Worm (Caenorhabditis elegans) whole organism, late embryonic: ENCODE results near the gene K12H4.6.
A peak's percentile ranks its signal among the peaks of the same experiment; 100 is the strongest.

Experiments
- C38D4.7 ChIP-seq: fragments of 200-800 bp; sonication (Bioruptor generic); optimal IDR thresholded peaks from 2 replicates; lab custom pipeline; 2018; ENCODE audit warnings: mild to moderate bottlenecking, missing genetic modification characterization, moderate library complexity, missing compliant biosample characterization
- K02D7.2 ChIP-seq: sonication (generic microtip); optimal IDR thresholded peaks from 2 replicates; lab custom pipeline; 2017; ENCODE audit warnings: mild to moderate bottlenecking, missing genetic modification characterization, missing compliant biosample characterization
- K09A11.1 ChIP-seq: sonication (generic microtip); optimal IDR thresholded peaks from 2 replicates; lab custom pipeline; 2017; ENCODE audit warnings: antibody characterized with exemption, mild to moderate bottlenecking, missing genetic modification characterization, missing compliant biosample characterization; ENCODE audit not compliant: insufficient read depth
- Y22D7AL.16 ChIP-seq: sonication (generic microtip); optimal IDR thresholded peaks from 2 replicates; lab custom pipeline; 2016; ENCODE audit warnings: missing genetic modification characterization, missing compliant biosample characterization
- ahr-1 ChIP-seq: sonication (generic microtip); optimal IDR thresholded peaks from 2 replicates; lab custom pipeline; 2016; ENCODE audit warnings: missing genetic modification characterization, missing compliant biosample characterization
- ama-1 ChIP-seq: fragments of 150-350 bp; optimal IDR thresholded peaks from 2 replicates; lab custom pipeline; 2014
- ceh-18 ChIP-seq: sonication (generic microtip); optimal IDR thresholded peaks from 2 replicates; lab custom pipeline; 2016; ENCODE audit warnings: missing genetic modification characterization, missing compliant biosample characterization
- ceh-2 ChIP-seq: sonication (generic microtip); optimal IDR thresholded peaks from 2 replicates; lab custom pipeline; 2016; ENCODE audit warnings: missing genotype, missing genetic modification characterization, missing compliant biosample characterization
- ceh-22 ChIP-seq: sonication (generic microtip); optimal IDR thresholded peaks from 2 replicates; lab custom pipeline; 2017; ENCODE audit warnings: missing biosample characterization, missing genetic modification characterization
- ceh-30 ChIP-seq: fragments of 150-350 bp; optimal IDR thresholded peaks from 2 replicates; lab custom pipeline; 2014; ENCODE audit warnings: missing biosample characterization, missing genetic modification characterization
- ceh-31 ChIP-seq: sonication (generic microtip); optimal IDR thresholded peaks from 2 replicates; lab custom pipeline; 2016; ENCODE audit warnings: missing genetic modification characterization, missing compliant biosample characterization
- ceh-34 ChIP-seq: sonication (generic microtip); optimal IDR thresholded peaks from 2 replicates; lab custom pipeline; 2016; ENCODE audit warnings: mild to moderate bottlenecking, missing genetic modification characterization, missing compliant biosample characterization
- ceh-45 ChIP-seq: fragments of 200-800 bp; sonication (Bioruptor generic); IDR thresholded peaks from 2 replicates; pipeline ENCODE4 v1.3.6; 2022; ENCODE audit warnings: missing genetic modification reagents, missing genetic modification characterization, missing compliant biosample characterization
- ceh-48 ChIP-seq: sonication (generic microtip); optimal IDR thresholded peaks from 2 replicates; lab custom pipeline; 2016; ENCODE audit warnings: missing genetic modification characterization, inconsistent platforms, missing compliant biosample characterization
- ceh-6 ChIP-seq: fragments of 200-800 bp; sonication (Bioruptor generic); optimal IDR thresholded peaks from 2 replicates; lab custom pipeline; 2018; ENCODE audit warnings: mild to moderate bottlenecking, missing genetic modification characterization, missing compliant biosample characterization
- ceh-9 ChIP-seq: sonication (generic microtip); optimal IDR thresholded peaks from 2 replicates; lab custom pipeline; 2016; ENCODE audit warnings: mild to moderate bottlenecking, missing genetic modification characterization, inconsistent platforms, missing compliant biosample characterization
- che-1 ChIP-seq: sonication (generic microtip); optimal IDR thresholded peaks from 2 replicates; lab custom pipeline; 2016; ENCODE audit warnings: mild to moderate bottlenecking, missing genetic modification characterization, missing compliant biosample characterization
- eyg-1 ChIP-seq: sonication (generic microtip); optimal IDR thresholded peaks from 2 replicates; lab custom pipeline; 2016; ENCODE audit warnings: missing genotype, missing genetic modification characterization, missing compliant biosample characterization
- fax-1 ChIP-seq: sonication (generic microtip); optimal IDR thresholded peaks from 2 replicates; lab custom pipeline; 2016; ENCODE audit warnings: missing genotype, missing genetic modification characterization, missing compliant biosample characterization
- fkh-10 ChIP-seq: fragments of 150-350 bp; optimal IDR thresholded peaks from 2 replicates; lab custom pipeline; 2014; ENCODE audit warnings: missing biosample characterization, missing genetic modification reagents, missing genetic modification characterization
- fkh-6 ChIP-seq: sonication (generic microtip); optimal IDR thresholded peaks from 2 replicates; lab custom pipeline; 2016; ENCODE audit warnings: missing genetic modification characterization, missing compliant biosample characterization
- gmeb-2 ChIP-seq: sonication (generic microtip); optimal IDR thresholded peaks from 2 replicates; lab custom pipeline; 2016; ENCODE audit warnings: missing genetic modification characterization, inconsistent platforms, missing compliant biosample characterization
- hlh-13 ChIP-seq: fragments of 200-800 bp; sonication (Bioruptor generic); optimal IDR thresholded peaks from 2 replicates; lab custom pipeline; 2018; ENCODE audit warnings: mild to moderate bottlenecking, missing genetic modification characterization, missing compliant biosample characterization
- hlh-15 ChIP-seq: sonication (generic microtip); optimal IDR thresholded peaks from 2 replicates; lab custom pipeline; 2016; ENCODE audit warnings: missing genetic modification characterization, missing compliant biosample characterization
- hlh-30 ChIP-seq: sonication (generic microtip); optimal IDR thresholded peaks from 2 replicates; lab custom pipeline; 2017; ENCODE audit warnings: antibody characterized with exemption, missing genetic modification characterization, missing compliant biosample characterization; ENCODE audit not compliant: insufficient read depth
- hlh-6 ChIP-seq: sonication (generic microtip); optimal IDR thresholded peaks from 2 replicates; lab custom pipeline; 2016; ENCODE audit warnings: missing genotype, missing genetic modification characterization, missing compliant biosample characterization
- hlh-8 ChIP-seq: sonication (generic microtip); optimal IDR thresholded peaks from 2 replicates; lab custom pipeline; 2016; ENCODE audit warnings: missing genotype, missing genetic modification characterization, missing compliant biosample characterization
- lim-6 ChIP-seq: sonication (generic microtip); optimal IDR thresholded peaks from 2 replicates; lab custom pipeline; 2016; ENCODE audit warnings: missing genetic modification characterization, missing compliant biosample characterization
- mec-3 ChIP-seq: sonication (generic microtip); optimal IDR thresholded peaks from 2 replicates; lab custom pipeline; 2016; ENCODE audit warnings: borderline replicate concordance, missing genetic modification characterization, missing compliant biosample characterization
- nfya-1 ChIP-seq: sonication (generic microtip); optimal IDR thresholded peaks from 2 replicates; lab custom pipeline; 2017; ENCODE audit warnings: missing genetic modification characterization, mild to moderate bottlenecking, missing compliant biosample characterization, antibody characterized with exemption, moderate library complexity
- nhr-11 ChIP-seq: fragments of 150-350 bp; optimal IDR thresholded peaks from 2 replicates; lab custom pipeline; 2014; ENCODE audit warnings: missing biosample characterization, missing genetic modification characterization
- npax-4 ChIP-seq: sonication (generic microtip); optimal IDR thresholded peaks from 2 replicates; lab custom pipeline; 2016; ENCODE audit warnings: missing genetic modification characterization, missing compliant biosample characterization
- pha-4 ChIP-seq: fragments of 150-350 bp; optimal IDR thresholded peaks from 2 replicates; lab custom pipeline; 2018; ENCODE audit warnings: missing biosample characterization, missing genetic modification reagents, missing genetic modification characterization
- ref-2 ChIP-seq: sonication (generic microtip); optimal IDR thresholded peaks from 2 replicates; lab custom pipeline; 2016; ENCODE audit warnings: missing genetic modification characterization, missing compliant biosample characterization
- rnt-1 ChIP-seq: sonication (generic microtip); optimal IDR thresholded peaks from 2 replicates; lab custom pipeline; 2016; ENCODE audit warnings: missing genetic modification characterization, missing compliant biosample characterization
- sdc-2 ChIP-seq: sonication (generic microtip); optimal IDR thresholded peaks from 2 replicates; lab custom pipeline; 2016; ENCODE audit warnings: missing genotype, missing genetic modification characterization, missing compliant biosample characterization
- sox-2 ChIP-seq: fragments of 200-800 bp; sonication (Bioruptor generic); IDR thresholded peaks from 2 replicates; pipeline ENCODE4 v1.3.6; 2022; ENCODE audit warnings: missing genetic modification reagents, missing genetic modification characterization, missing compliant biosample characterization
- syd-9 ChIP-seq: sonication (generic microtip); optimal IDR thresholded peaks from 2 replicates; lab custom pipeline; 2016; ENCODE audit warnings: mild to moderate bottlenecking, missing genetic modification characterization, moderate library complexity, missing compliant biosample characterization
- tbx-2 ChIP-seq: sonication (generic microtip); optimal IDR thresholded peaks from 2 replicates; lab custom pipeline; 2016; ENCODE audit warnings: missing genetic modification characterization, missing compliant biosample characterization
- tbx-7 ChIP-seq: sonication (generic microtip); optimal IDR thresholded peaks from 2 replicates; lab custom pipeline; 2016; ENCODE audit warnings: missing genotype, missing genetic modification characterization, missing compliant biosample characterization
- ttx-3 ChIP-seq: sonication (generic microtip); optimal IDR thresholded peaks from 2 replicates; lab custom pipeline; 2016; ENCODE audit warnings: missing genetic modification reagents, missing genetic modification characterization, missing compliant biosample characterization
- unc-3 ChIP-seq, 2 experiments: fragments of 200-800 bp in 1 of 2; sonication (Bioruptor generic) in 1 of 2; sonication (generic microtip) in 1 of 2; conservative IDR thresholded peaks in 1 of 2; optimal IDR thresholded peaks in 1 of 2; 2 replicates each; pipeline versions ENCODE4 v1.3.6 to Lab custom; 2016 to 2022; ENCODE audit warnings: missing compliant biosample characterization in 2 of 2, missing genetic modification characterization in 2 of 2, missing genetic modification reagents in 1 of 2
- unc-55 ChIP-seq: sonication (generic microtip); optimal IDR thresholded peaks from 2 replicates; lab custom pipeline; 2017; ENCODE audit warnings: missing biosample characterization, missing genetic modification reagents, missing genetic modification characterization
- unc-86 ChIP-seq: sonication (generic microtip); optimal IDR thresholded peaks from 2 replicates; lab custom pipeline; 2016; ENCODE audit warnings: missing genetic modification characterization, missing compliant biosample characterization
- zip-5 ChIP-seq: sonication (generic microtip); optimal IDR thresholded peaks from 2 replicates; lab custom pipeline; 2016; ENCODE audit warnings: missing genetic modification characterization, missing compliant biosample characterization
- ztf-16 ChIP-seq: sonication (generic microtip); optimal IDR thresholded peaks from 2 replicates; lab custom pipeline; 2017; ENCODE audit warnings: missing genetic modification characterization, missing compliant biosample characterization

The K12H4.6 gene

DNA sequence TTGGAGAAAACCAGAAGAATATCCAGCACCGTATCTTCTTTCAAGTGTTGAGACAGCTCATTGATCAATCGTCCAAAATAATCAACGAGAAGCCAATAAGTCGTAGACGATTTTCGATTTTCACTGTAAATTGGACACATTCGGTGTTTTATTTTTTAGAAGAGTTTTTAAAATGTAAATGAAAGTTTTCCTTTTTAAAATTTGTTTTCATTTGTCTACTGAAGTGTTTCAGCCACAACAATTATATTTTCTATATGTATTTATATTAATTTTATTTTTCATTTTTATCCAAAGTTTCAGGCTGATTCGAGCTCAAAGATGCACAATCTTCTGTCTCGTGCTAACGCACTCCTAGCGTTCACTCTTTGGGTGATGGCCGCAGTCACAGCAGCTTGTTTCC, 2.0 kb upstream of the K12H4.6 start, which contains the start of gene spcs-3:
Gene spcs-3, plus strand, starts transcription at position 301 of the 400 bp plus-strand sequence.
- TF ChIP-seq ceh-45 = no peak
- TF ChIP-seq sox-2 (GFP tag; lab: Robert Waterston, UW) = no peak
- no peak for TF ChIP-seq Y22D7AL.16 (tag; lab: Kevin White, UChicago)
- no peak for TF ChIP-seq rnt-1 (tag; lab: Kevin White, UChicago)
- TF ChIP-seq syd-9 (tag; lab: Kevin White, UChicago) = no peak
- no peak for TF ChIP-seq ceh-6 (GFP tag; lab: Kevin White, UChicago)
- TF ChIP-seq fkh-10 (GFP tag; lab: Kevin White, UChicago) = no peak
- TF ChIP-seq hlh-30 (tag; lab: Kevin White, UChicago) = no peak
- TF ChIP-seq C38D4.7 (GFP tag; lab: Kevin White, UChicago) = no peak
- TF ChIP-seq gmeb-2 = no peak
- no peak for TF ChIP-seq ahr-1 (tag; lab: Kevin White, UChicago)
- TF ChIP-seq npax-4 = no peak
- no peak for TF ChIP-seq ztf-16 (tag; lab: Kevin White, UChicago)
- TF ChIP-seq tbx-2 (tag; lab: Kevin White, UChicago) = no peak

ce11 chrIII:8044187-8044586, 1.5 kb upstream of the K12H4.6 start, which contains the start of gene K12H4.5:
Gene K12H4.5 (plus strand): TSS chrIII:8044487.
- TF ChIP-seq nhr-11 (tag; lab: Kevin White, UChicago) (no peak), ztf-16 (tag; lab: Kevin White, UChicago) (no peak), ceh-18 (no peak), syd-9 (tag; lab: Kevin White, UChicago) (no peak), ama-1 (no peak), unc-55 (no peak), ttx-3 (no peak), zip-5 (no peak), che-1 (tag; lab: Kevin White, UChicago) (no peak), hlh-13 (no peak), ceh-34 (tag; lab: Kevin White, UChicago) (no peak), hlh-8 (tag; lab: Kevin White, UChicago) (no peak), unc-86 (tag; lab: Kevin White, UChicago) (no peak), gmeb-2 (no peak), pha-4 (tag; lab: Kevin White, UChicago) (no peak), sdc-2 (no peak), ceh-9 (tag; lab: Kevin White, UChicago) (no peak), ceh-6 (GFP tag; lab: Kevin White, UChicago) (no peak)

DNA sequence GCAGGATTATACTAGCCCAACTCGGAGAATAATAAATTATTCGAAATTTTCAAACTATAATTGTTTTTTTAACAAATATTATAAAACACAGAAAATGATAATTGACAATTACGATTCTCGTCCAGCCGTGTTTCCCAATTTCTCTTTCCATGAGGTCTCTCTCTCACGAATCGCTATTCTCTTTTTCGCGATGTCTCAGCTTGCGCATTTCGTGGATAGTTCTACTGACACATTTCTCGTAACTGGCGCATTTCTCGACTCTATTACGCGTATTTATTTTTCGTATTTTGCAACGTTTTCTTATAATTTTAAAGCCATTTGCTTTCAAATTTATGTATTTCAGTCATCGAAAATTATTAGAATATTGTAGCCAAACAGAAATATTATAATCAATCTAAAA, 1.1 kb upstream of the K12H4.6 start:
- TF ChIP-seq hlh-13 = peak; percentile 99
- TF ChIP-seq ceh-2 (tag; lab: Kevin White, UChicago) = peak; percentile 100
- peak; percentile 100 for TF ChIP-seq lim-6 (tag; lab: Kevin White, UChicago)
- peak; percentile 91 for TF ChIP-seq ceh-9 (tag; lab: Kevin White, UChicago)
- peak; percentile 96 for TF ChIP-seq sdc-2
- TF ChIP-seq Y22D7AL.16 (tag; lab: Kevin White, UChicago) = peak; percentile 100
- peak; percentile 99 for TF ChIP-seq ceh-48 (tag; lab: Kevin White, UChicago)
- TF ChIP-seq ahr-1 (tag; lab: Kevin White, UChicago) = peak; percentile 100
- TF ChIP-seq che-1 (tag; lab: Kevin White, UChicago) = peak; percentile 96
- peak; percentile 100 for TF ChIP-seq ref-2 (tag; lab: Kevin White, UChicago)
- TF ChIP-seq ceh-45 = peak; percentile 100
- peak; percentile 100 for TF ChIP-seq ceh-18
- peak; percentile 100 for TF ChIP-seq eyg-1 (tag; lab: Kevin White, UChicago)
- TF ChIP-seq nfya-1 = peak; percentile 98
- TF ChIP-seq rnt-1 (tag; lab: Kevin White, UChicago) = peak; percentile 100
- TF ChIP-seq unc-3 (GFP tag; conservative IDR thresholded peaks at IDR 0.05; lab: Robert Waterston, UW) = peak; percentile 100
- TF ChIP-seq unc-3 (tag; optimal IDR thresholded peaks at IDR 0.05; lab: Kevin White, UChicago) = peak; percentile 100
- TF ChIP-seq sox-2 (GFP tag; lab: Robert Waterston, UW) = peak; percentile 97
- TF ChIP-seq ceh-31 = peak; percentile 100
- TF ChIP-seq ceh-22 (tag; lab: Kevin White, UChicago) = peak; percentile 37
- no peak for TF ChIP-seq ceh-30 (tag; lab: Kevin White, UChicago)
- peak; percentile 100 for TF ChIP-seq mec-3 (tag; lab: Kevin White, UChicago)
- TF ChIP-seq hlh-15 = peak; percentile 100
- peak; percentile 100 for TF ChIP-seq zip-5
- TF ChIP-seq fax-1 (tag; lab: Kevin White, UChicago) = peak; percentile 100
- TF ChIP-seq K02D7.2 (tag; lab: Kevin White, UChicago) = peak; percentile 99
- peak; percentile 98 for TF ChIP-seq C38D4.7 (GFP tag; lab: Kevin White, UChicago)
- TF ChIP-seq tbx-7 = peak; percentile 100
- TF ChIP-seq hlh-30 (tag; lab: Kevin White, UChicago) = peak; percentile 76
- peak; percentile 88 for TF ChIP-seq K09A11.1 (tag; lab: Kevin White, UChicago)
- peak; percentile 23 for TF ChIP-seq unc-55
- TF ChIP-seq hlh-6 (tag; lab: Kevin White, UChicago) = peak; percentile 100
- peak; percentile 99 for TF ChIP-seq fkh-6
- peak; percentile 99 for TF ChIP-seq npax-4
